Fruit fly (Drosophila melanogaster): ENCODE measurements around the gene jb.

DNA sequence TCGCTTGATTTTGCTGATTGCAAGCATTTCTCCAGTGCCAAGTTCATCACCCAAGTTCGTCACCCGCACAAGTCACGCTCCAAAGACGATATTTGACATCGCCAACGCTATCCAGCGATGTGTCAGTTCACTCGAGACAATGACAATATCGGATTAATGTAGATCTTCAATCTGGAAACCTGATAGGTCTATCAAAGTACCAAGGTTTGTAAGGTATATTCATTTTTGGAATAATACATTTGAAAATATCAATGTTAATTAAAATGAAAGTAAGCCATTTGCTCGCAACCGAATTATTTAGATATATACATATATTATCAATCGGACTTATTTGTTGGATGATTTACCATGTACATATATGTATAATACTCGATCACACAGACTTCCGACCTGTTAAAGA, 28.3 kb upstream of the jb start, which contains the start of gene Obp19c:
- TF ChIP-seq CTCF (optimal IDR thresholded peaks at IDR 0.05) (no peak), CG8478 (optimal IDR thresholded peaks at IDR 0.05) (no peak)

Data from S2 (cell line).